Worm (Caenorhabditis elegans): ENCODE results near the gene R08A2.1.

The R08A2.1 gene

ce11 chrV:14688097-14688912 lies 31.1 kb downstream of the R08A2.1 start, which contains the start of gene C47E8.11 (continued):
- TF ChIP-seq ceh-27 (GFP tag; optimal IDR thresholded peaks at IDR 0.05) (no peak), nhr-80 (tag; optimal IDR thresholded peaks at IDR 0.05) (peak; percentile 32), ZK185.1 (tag; optimal IDR thresholded peaks at IDR 0.05; ENCODE audit: poor library complexity, severe bottlenecking) (peak; percentile 64), mcd-1 (GFP tag; IDR thresholded peaks at IDR 0.05) (peak; percentile 66), ceh-100 (GFP tag; IDR thresholded peaks at IDR 0.05) (no peak; the same call in 1 of the 2 replicates), snpc-3.4 (tag; optimal IDR thresholded peaks at IDR 0.05) (peak; percentile 88), ccch-3 (GFP tag; optimal IDR thresholded peaks at IDR 0.05) (no peak), ztf-6 (GFP tag; IDR thresholded peaks at IDR 0.05) (no peak), dpl-1 (GFP tag; optimal IDR thresholded peaks at IDR 0.05) (no peak), ztf-28 (GFP tag; IDR thresholded peaks at IDR 0.05) (no peak), lin-35 (GFP tag; optimal IDR thresholded peaks at IDR 0.05) (peak in 1 of 3 experiments; percentile 62), T07F8.4 (tag; optimal IDR thresholded peaks at IDR 0.05) (peak; percentile 7), fkh-3 (tag; optimal IDR thresholded peaks at IDR 0.05) (no peak), rec-8 (tag; optimal IDR thresholded peaks at IDR 0.05) (no peak), unc-130 (GFP tag; optimal IDR thresholded peaks at IDR 0.05) (peak; percentile 46), athp-1 (tag; optimal IDR thresholded peaks at IDR 0.05) (peak; percentile 41), madf-3 (GFP tag; IDR thresholded peaks at IDR 0.05) (peak; percentile 72; the same call in 1 of the 2 replicates), ztf-3 (GFP tag; optimal IDR thresholded peaks at IDR 0.05) (no peak), attf-3 (GFP tag; conservative IDR thresholded peaks at IDR 0.05) (no peak), hsf-1 (GFP tag; IDR thresholded peaks at IDR 0.05) (peak; percentile 85), ztf-25 (GFP tag; IDR thresholded peaks at IDR 0.05) (no peak), ama-1 (optimal IDR thresholded peaks at IDR 0.05) (peak; percentile 92), ama-1 (GFP tag; optimal IDR thresholded peaks at IDR 0.05) (peak; percentile 57 to 77), T26A5.8 (tag; optimal IDR thresholded peaks at IDR 0.05) (no peak), K11D2.4 (GFP tag; IDR thresholded peaks at IDR 0.05) (no peak), F37B4.10 (GFP tag; IDR thresholded peaks at IDR 0.05) (no peak), ceh-91 (GFP tag; IDR thresholded peaks at IDR 0.05) (no peak), gei-17 (GFP tag; optimal IDR thresholded peaks at IDR 0.05) (peak; percentile 42), F22D6.2 (tag; optimal IDR thresholded peaks at IDR 0.05) (no peak), pha-4 (tag; optimal IDR thresholded peaks at IDR 0.05) (no peak), ztf-26 (tag; optimal IDR thresholded peaks at IDR 0.05) (peak; percentile 74), pbrm-1 (GFP tag; IDR thresholded peaks at IDR 0.05) (peak; percentile 85), unc-62 (GFP tag; optimal IDR thresholded peaks at IDR 0.05) (no peak), B0261.1 (tag; optimal IDR thresholded peaks at IDR 0.05) (peak; percentile 6), F23B12.7 (tag; optimal IDR thresholded peaks at IDR 0.05; ENCODE audit: insufficient read depth) (peak; percentile 44), madf-8 (GFP tag; conservative IDR thresholded peaks at IDR 0.05) (no peak; the same call in 1 of the 2 replicates), ceh-58 (GFP tag; IDR thresholded peaks at IDR 0.05) (no peak), lir-1 (GFP tag; conservative IDR thresholded peaks at IDR 0.05) (no peak), F55B11.4 (tag; optimal IDR thresholded peaks at IDR 0.05; ENCODE audit: borderline replicate concordance, insufficient read depth) (no peak), cebp-2 (GFP tag; IDR thresholded peaks at IDR 0.05) (0 out of 2 replicates have a peak, but pooled peaks have one; percentile 40), nhr-27 (tag; optimal IDR thresholded peaks at IDR 0.05) (no peak), madf-10 (tag; optimal IDR thresholded peaks at IDR 0.05) (peak; percentile 60), F52B5.7 (tag; optimal IDR thresholded peaks at IDR 0.05) (peak; percentile 48), Y56A3A.18 (GFP tag; IDR thresholded peaks at IDR 0.05) (peak; percentile 92), zfh-2 (GFP tag; conservative IDR thresholded peaks at IDR 0.05) (peak; percentile 51), rpc-1 (optimal IDR thresholded peaks at IDR 0.05) (no peak), rpc-1 (tag; optimal IDR thresholded peaks at IDR 0.05) (no peak), C17E4.6 (GFP tag; IDR thresholded peaks at IDR 0.05) (no peak)

Measured in whole organism, young adult.